Worm (Caenorhabditis elegans) whole organism, L2 larva: ENCODE measurements around the gene K11D12.12.
"Not testable (repeated sequence)": the region's sequence is repeated elsewhere in the genome, so short reads cannot be mapped to it uniquely, and the experiment has no call there.

Experiments used
- C34F6.9 ChIP-seq: fragments of 150-350 bp; optimal IDR thresholded peaks from 2 replicates; lab custom pipeline; 2014; ENCODE audit warnings: missing biosample characterization, missing genetic modification characterization
- F13H6.1 ChIP-seq: sonication (generic microtip); optimal IDR thresholded peaks from 2 replicates; lab custom pipeline; 2016; ENCODE audit warnings: missing genetic modification characterization, missing compliant biosample characterization
- R02D3.7 ChIP-seq: fragments of 150-350 bp; optimal IDR thresholded peaks from 2 replicates; lab custom pipeline; 2014; ENCODE audit warnings: missing biosample characterization, missing genetic modification characterization
- Y55F3AM.14 ChIP-seq: fragments of 200-800 bp; sonication (Bioruptor generic); optimal IDR thresholded peaks from 2 replicates; lab custom pipeline; 2018; ENCODE audit warnings: mild to moderate bottlenecking, missing genetic modification characterization, missing compliant biosample characterization
- ZK546.5 ChIP-seq: sonication (generic microtip); optimal IDR thresholded peaks from 2 replicates; lab custom pipeline; 2017; ENCODE audit warnings: missing biosample characterization, missing genetic modification characterization
- alr-1 ChIP-seq: fragments of 150-350 bp; optimal IDR thresholded peaks from 2 replicates; lab custom pipeline; 2014; ENCODE audit warnings: missing biosample characterization, missing genetic modification characterization
- aly-2 ChIP-seq: fragments of 150-350 bp; optimal IDR thresholded peaks from 2 replicates; lab custom pipeline; 2014; ENCODE audit warnings: missing biosample characterization, missing genetic modification characterization
- ama-1 ChIP-seq: fragments of 150-350 bp; optimal IDR thresholded peaks from 2 replicates; lab custom pipeline; 2018; ENCODE audit warnings: inconsistent platforms
- blmp-1 ChIP-seq: sonication (generic microtip); optimal IDR thresholded peaks from 2 replicates; lab custom pipeline; 2017; ENCODE audit warnings: missing genetic modification characterization, mild to moderate bottlenecking, missing compliant biosample characterization, antibody characterized with exemption, moderate library complexity; ENCODE audit not compliant: insufficient read depth
- ceh-16 ChIP-seq: fragments of 150-350 bp; optimal IDR thresholded peaks from 2 replicates; lab custom pipeline; 2014; ENCODE audit warnings: missing biosample characterization, missing genetic modification characterization
- ceh-82 ChIP-seq: fragments of 150-350 bp; optimal IDR thresholded peaks from 2 replicates; lab custom pipeline; 2014; ENCODE audit warnings: missing biosample characterization, missing genetic modification characterization
- crh-2 ChIP-seq: sonication (generic microtip); optimal IDR thresholded peaks from 2 replicates; lab custom pipeline; 2017; ENCODE audit warnings: missing biosample characterization, missing genetic modification characterization
- dmd-4 ChIP-seq: sonication (generic microtip); optimal IDR thresholded peaks from 2 replicates; lab custom pipeline; 2017; ENCODE audit warnings: missing biosample characterization, missing genetic modification characterization
- egl-27 ChIP-seq: sonication (generic microtip); optimal IDR thresholded peaks from 3 replicates; lab custom pipeline; 2017; ENCODE audit warnings: missing biosample characterization, missing genetic modification reagents, missing genetic modification characterization
- elt-1 ChIP-seq: fragments of 150-350 bp; optimal IDR thresholded peaks from 2 replicates; lab custom pipeline; 2014; ENCODE audit warnings: missing biosample characterization, missing genetic modification characterization
- elt-3 ChIP-seq: sonication (generic microtip); optimal IDR thresholded peaks from 2 replicates; lab custom pipeline; 2017; ENCODE audit warnings: missing biosample characterization, missing genetic modification characterization
- fos-1 ChIP-seq: fragments of 150-350 bp; optimal IDR thresholded peaks from 2 replicates; lab custom pipeline; 2014; ENCODE audit warnings: missing biosample characterization, missing genetic modification characterization
- gmeb-1 ChIP-seq: fragments of 150-350 bp; optimal IDR thresholded peaks from 2 replicates; lab custom pipeline; 2014; ENCODE audit warnings: missing biosample characterization, missing genetic modification characterization
- lin-11 ChIP-seq: fragments of 150-350 bp; sonication (generic microtip); optimal IDR thresholded peaks from 2 replicates; lab custom pipeline; 2014; ENCODE audit warnings: missing biosample characterization, missing genetic modification characterization, inconsistent platforms, mixed read lengths
- lin-13 ChIP-seq: fragments of 150-350 bp; optimal IDR thresholded peaks from 2 replicates; lab custom pipeline; 2014; ENCODE audit warnings: missing biosample characterization, missing genetic modification reagents, missing genetic modification characterization
- lin-39 ChIP-seq: fragments of 150-350 bp; optimal IDR thresholded peaks from 2 replicates; lab custom pipeline; 2014; ENCODE audit warnings: missing biosample characterization, missing genetic modification reagents, missing genetic modification characterization
- lsy-2 ChIP-seq, 2 experiments: fragments of 150-350 bp in 1 of 2; sonication (generic microtip) in 1 of 2; optimal IDR thresholded peaks; 2 replicates each; lab custom pipeline; 2014 to 2017; ENCODE audit warnings: missing biosample characterization in 2 of 2, missing genetic modification characterization in 2 of 2
- mab-5 ChIP-seq: fragments of 150-350 bp; optimal IDR thresholded peaks from 2 replicates; lab custom pipeline; 2014; ENCODE audit warnings: missing biosample characterization, missing genetic modification characterization
- mbf-1 ChIP-seq: sonication (generic microtip); optimal IDR thresholded peaks from 2 replicates; lab custom pipeline; 2017; ENCODE audit warnings: missing biosample characterization, missing genetic modification characterization
- mdl-1 ChIP-seq, 2 experiments: fragments of 150-350 bp in 1 of 2; sonication (generic microtip) in 1 of 2; optimal IDR thresholded peaks; 2 replicates each; lab custom pipeline; 2017; ENCODE audit warnings: missing biosample characterization in 2 of 2, missing genetic modification characterization in 2 of 2
- nhr-10 ChIP-seq: sonication (generic microtip); optimal IDR thresholded peaks from 2 replicates; lab custom pipeline; 2017; ENCODE audit warnings: missing biosample characterization, missing genetic modification characterization
- nhr-11 ChIP-seq: fragments of 150-350 bp; optimal IDR thresholded peaks from 2 replicates; lab custom pipeline; 2014; ENCODE audit warnings: missing biosample characterization, missing genetic modification characterization
- nhr-12 ChIP-seq: fragments of 150-350 bp; optimal IDR thresholded peaks from 2 replicates; lab custom pipeline; 2014; ENCODE audit warnings: missing biosample characterization, missing genetic modification characterization
- nhr-129 ChIP-seq: fragments of 150-350 bp; optimal IDR thresholded peaks from 2 replicates; lab custom pipeline; 2014; ENCODE audit warnings: missing biosample characterization, missing genetic modification characterization
- nhr-21 ChIP-seq: fragments of 150-350 bp; optimal IDR thresholded peaks from 2 replicates; lab custom pipeline; 2014; ENCODE audit warnings: missing biosample characterization, missing genetic modification characterization
- nhr-23 ChIP-seq: fragments of 150-350 bp; optimal IDR thresholded peaks from 2 replicates; lab custom pipeline; 2014; ENCODE audit warnings: missing biosample characterization, missing genetic modification reagents, missing genetic modification characterization
- nhr-237 ChIP-seq: fragments of 150-350 bp; optimal IDR thresholded peaks from 2 replicates; lab custom pipeline; 2014; ENCODE audit warnings: missing biosample characterization, missing genetic modification characterization
- nhr-25 ChIP-seq: fragments of 150-350 bp; sonication (generic microtip); optimal IDR thresholded peaks from 3 replicates; lab custom pipeline; 2014; ENCODE audit warnings: missing biosample characterization, missing genetic modification characterization
- nhr-6 ChIP-seq: fragments of 150-350 bp; optimal IDR thresholded peaks from 2 replicates; lab custom pipeline; 2014; ENCODE audit warnings: missing biosample characterization, missing genetic modification characterization
- nhr-77 ChIP-seq: fragments of 150-350 bp; optimal IDR thresholded peaks from 2 replicates; lab custom pipeline; 2014; ENCODE audit warnings: missing biosample characterization, missing genetic modification characterization
- peb-1 ChIP-seq: fragments of 150-350 bp; optimal IDR thresholded peaks from 2 replicates; lab custom pipeline; 2014; ENCODE audit warnings: missing biosample characterization, missing genetic modification characterization
- sem-4 ChIP-seq: fragments of 150-350 bp; optimal IDR thresholded peaks from 2 replicates; lab custom pipeline; 2014; ENCODE audit warnings: missing biosample characterization, missing genetic modification reagents, missing genetic modification characterization
- skn-1 ChIP-seq: sonication (generic microtip); optimal IDR thresholded peaks from 2 replicates; lab custom pipeline; 2017; ENCODE audit warnings: missing biosample characterization, missing genetic modification characterization
- sma-3 ChIP-seq: sonication (generic microtip); optimal IDR thresholded peaks from 2 replicates; lab custom pipeline; 2016; ENCODE audit warnings: missing genetic modification reagents, missing genetic modification characterization, missing compliant biosample characterization
- sma-9 ChIP-seq, 2 experiments: fragments of 150-350 bp in 1 of 2; sonication (generic microtip) in 1 of 2; optimal IDR thresholded peaks; 2 replicates each; lab custom pipeline; 2014 to 2016; ENCODE audit warnings: missing genetic modification characterization in 2 of 2, mild to moderate bottlenecking in 1 of 2, missing biosample characterization in 1 of 2, missing compliant biosample characterization in 1 of 2, missing genetic modification reagents in 1 of 2, moderate library complexity in 1 of 2
- snpc-4 ChIP-seq: fragments of 150-350 bp; optimal IDR thresholded peaks from 2 replicates; lab custom pipeline; 2014; ENCODE audit warnings: missing biosample characterization, missing genetic modification characterization
- unc-39 ChIP-seq: fragments of 150-350 bp; optimal IDR thresholded peaks from 2 replicates; lab custom pipeline; 2014; ENCODE audit warnings: missing biosample characterization, missing genetic modification characterization
- unc-55 ChIP-seq: fragments of 150-350 bp; sonication (generic microtip); optimal IDR thresholded peaks from 3 replicates; lab custom pipeline; 2014; ENCODE audit warnings: missing biosample characterization, missing genetic modification reagents, missing genetic modification characterization
- unc-62 ChIP-seq: fragments of 150-350 bp; optimal IDR thresholded peaks from 2 replicates; lab custom pipeline; 2014; ENCODE audit warnings: missing biosample characterization, missing genetic modification reagents, missing genetic modification characterization
- zag-1 ChIP-seq: fragments of 150-350 bp; optimal IDR thresholded peaks from 2 replicates; lab custom pipeline; 2014; ENCODE audit warnings: missing biosample characterization, missing genetic modification characterization
- ztf-1 ChIP-seq: fragments of 200-800 bp; sonication (Bioruptor generic); conservative IDR thresholded peaks from 2 replicates; pipeline ENCODE4 v1.3.6; 2022; ENCODE audit warnings: missing genetic modification characterization, missing compliant biosample characterization
- ztf-11 ChIP-seq: sonication (generic microtip); optimal IDR thresholded peaks from 2 replicates; lab custom pipeline; 2017; ENCODE audit warnings: missing biosample characterization, missing genetic modification characterization
- ztf-4 ChIP-seq: fragments of 150-350 bp; optimal IDR thresholded peaks from 2 replicates; lab custom pipeline; 2014; ENCODE audit warnings: missing biosample characterization, missing genetic modification characterization

Gene K11D12.12

DNA sequence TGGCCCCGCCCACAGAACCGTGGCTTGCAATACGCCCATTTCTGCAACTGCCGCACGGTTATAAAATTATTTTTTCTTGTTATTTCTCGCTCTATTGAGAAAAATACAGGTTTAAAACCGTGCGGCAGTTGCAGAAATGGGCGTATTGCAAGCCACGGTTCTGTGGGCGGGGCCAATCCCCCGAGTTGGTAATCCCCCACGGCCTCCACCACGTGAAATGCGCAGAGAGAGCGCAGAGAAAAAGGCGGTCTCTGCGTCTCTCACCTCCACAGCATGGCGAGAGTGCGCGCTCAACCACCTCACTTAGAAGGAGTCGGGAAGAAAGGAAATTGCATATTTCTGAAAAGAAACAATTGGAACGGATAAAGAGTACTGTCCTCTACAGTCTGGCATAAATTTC is 4.8 kb upstream of the K11D12.12 start:
- TF ChIP-seq sma-9 (GFP tag; optimal IDR thresholded peaks at IDR 0.05; lab: Kevin White, UChicago), result peak; percentile 33
- not testable (repeated sequence) for TF ChIP-seq sma-9 (tag; optimal IDR thresholded peaks at IDR 0.05; lab: Kevin White, UChicago)

- TF ChIP-seq nhr-129 (tag; lab: Kevin White, UChicago) (peak; percentile 97), ztf-4 (tag; lab: Kevin White, UChicago) (peak; percentile 89), R02D3.7 (peak; percentile 1), sma-9 (GFP tag; optimal IDR thresholded peaks at IDR 0.05; lab: Kevin White, UChicago) (peak; percentile 90), sma-9 (tag; optimal IDR thresholded peaks at IDR 0.05; lab: Kevin White, UChicago) (peak; percentile 47), mdl-1 (tag; optimal IDR thresholded peaks at IDR 0.05; lab: Kevin White, UChicago) (peak in 1 of 2 experiments; percentile 59), dmd-4 (tag; lab: Kevin White, UChicago) (no peak), snpc-4 (tag; lab: Kevin White, UChicago) (peak; percentile 81), nhr-11 (tag; lab: Kevin White, UChicago) (no peak), ztf-11 (tag; lab: Kevin White, UChicago) (no peak), sma-3 (peak; percentile 95), lin-13 (GFP tag; lab: Kevin White, UChicago) (peak; percentile 87), F13H6.1 (tag; lab: Kevin White, UChicago) (peak; percentile 98), zag-1 (peak; percentile 68), lin-39 (tag; lab: Kevin White, UChicago) (no peak), ama-1 (peak; percentile 98), egl-27 (peak; percentile 86), nhr-23 (tag; lab: Kevin White, UChicago) (no peak), lsy-2 (tag; optimal IDR thresholded peaks at IDR 0.05; lab: Kevin White, UChicago) (peak; percentile 79 to 93), crh-2 (tag; lab: Kevin White, UChicago) (peak; percentile 95), peb-1 (tag; lab: Kevin White, UChicago) (no peak), ceh-82 (tag; lab: Kevin White, UChicago) (peak; percentile 40), unc-62 (peak; percentile 35), unc-39 (tag; lab: Kevin White, UChicago) (no peak), mab-5 (tag; lab: Kevin White, UChicago) (peak; percentile 64), skn-1 (tag; lab: Kevin White, UChicago) (no peak), ztf-1 (GFP tag; lab: Robert Waterston, UW) (no peak), lin-11 (tag; lab: Kevin White, UChicago) (peak; percentile 92), elt-3 (tag; lab: Kevin White, UChicago) (no peak), unc-55 (GFP tag; lab: Kevin White, UChicago) (peak; percentile 91), sem-4 (peak; percentile 90), nhr-10 (peak; percentile 15), nhr-25 (tag; lab: Kevin White, UChicago) (peak; percentile 90), Y55F3AM.14 (peak; percentile 98), C34F6.9 (tag; lab: Kevin White, UChicago) (peak; percentile 96), blmp-1 (tag; lab: Kevin White, UChicago) (peak; percentile 79), ZK546.5 (tag; lab: Kevin White, UChicago) (peak; percentile 95), mbf-1 (tag; lab: Kevin White, UChicago) (no peak), elt-1 (tag; lab: Kevin White, UChicago) (no peak), aly-2 (tag; lab: Kevin White, UChicago) (no peak), nhr-21 (peak; percentile 94), gmeb-1 (tag; lab: Kevin White, UChicago) (peak; percentile 92), nhr-77 (no peak), nhr-237 (tag; lab: Kevin White, UChicago) (peak; percentile 61), fos-1 (tag; lab: Kevin White, UChicago) (peak; percentile 92), ceh-16 (tag; lab: Kevin White, UChicago) (peak; percentile 48), nhr-6 (peak; percentile 88), alr-1 (no peak), nhr-12 (tag; lab: Kevin White, UChicago) (no peak)
Measured at ce11 chrV:5049333-5049942, 2.6 kb upstream of the K11D12.12 start, which contains the start of the genes pqn-51 and K11D12.14. Gene pqn-51 (plus strand): TSS chrV:5049607. Gene K11D12.14 (plus strand): TSS chrV:5049636.
